Fruit fly (Drosophila melanogaster) whole organism, embryonic: Measurements from ENCODE around the gene CG7409.

Experiments used
- CG12299 ChIP-seq: fragments of 200-800 bp; sonication (Bioruptor generic); optimal IDR thresholded peaks from 2 replicates; lab custom pipeline; 2018; ENCODE audit warnings: missing biosample characterization, mild to moderate bottlenecking, missing genetic modification characterization
- D19B ChIP-seq: fragments of 200-800 bp; sonication (Bioruptor generic); optimal IDR thresholded peaks from 2 replicates; lab custom pipeline; 2017; ENCODE audit warnings: missing biosample characterization, mild to moderate bottlenecking, missing genetic modification characterization
- Elba2 ChIP-seq: fragments of 200-800 bp; sonication (Bioruptor generic); optimal IDR thresholded peaks from 3 replicates; lab custom pipeline; 2016; ENCODE audit warnings: missing biosample characterization, missing genetic modification characterization
- PHDP ChIP-seq: fragments of 200-800 bp; sonication (Bioruptor generic); optimal IDR thresholded peaks from 3 replicates; lab custom pipeline; 2018; ENCODE audit warnings: missing biosample characterization, mild to moderate bottlenecking, missing genetic modification characterization, moderate library complexity
- fd102C ChIP-seq: fragments of 200-800 bp; sonication (Bioruptor generic); optimal IDR thresholded peaks from 2 replicates; lab custom pipeline; 2018; ENCODE audit warnings: missing biosample characterization, mild to moderate bottlenecking, missing genetic modification characterization, moderate library complexity

DNA sequence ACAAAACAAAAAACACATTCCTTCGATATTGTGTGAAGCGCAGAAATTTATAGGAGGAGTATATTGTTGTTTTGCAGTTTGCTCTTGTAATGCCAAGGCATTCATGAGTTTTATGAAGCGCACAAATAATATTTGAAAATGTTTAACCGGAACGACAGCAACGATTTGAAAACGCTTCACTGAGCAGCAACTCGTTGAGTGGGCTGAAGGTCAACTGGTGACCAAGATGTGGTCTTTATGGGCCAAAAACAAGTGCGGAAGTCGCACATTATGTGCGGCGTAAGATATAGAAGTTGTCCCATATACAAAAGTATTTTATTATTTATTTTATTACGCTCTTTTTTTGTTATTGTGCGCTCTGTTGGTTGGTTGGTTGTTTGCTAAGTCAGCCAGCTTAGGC, 32.1 kb downstream of the CG7409 start:
- TF ChIP-seq CG12299 (no peak), PHDP (tag; lab: Kevin White, UChicago) (no peak), D19B (no peak), fd102C (GFP tag; lab: Kevin White, UChicago) (no peak), Elba2 (GFP tag; lab: Kevin White, UChicago) (no peak)
